Fruit fly (Drosophila melanogaster) S2 (cell line): Measurements from ENCODE around the gene CG5346.

ENCODE experiments used
- CG8478 ChIP-seq: fragments of >200 bp; optimal IDR thresholded peaks from 2 replicates; lab custom pipeline; 2018
- CTCF ChIP-seq, 2 experiments: fragments of >200 bp; optimal IDR thresholded peaks; 2 replicates each; lab custom pipeline; 2018

dm6 chr3R:22497025-22497424, 31.4 kb downstream of the CG5346 start, which contains the start of gene Octbeta1R:
- TF ChIP-seq CG8478 (lab: Kevin White, UChicago) (no peak), CTCF (optimal IDR thresholded peaks at IDR 0.05; lab: Kevin White, UChicago) (no peak)
